Fruit fly (Drosophila melanogaster) whole organism, adult: ENCODE results near the gene Best3.

Experiments
- CG11617 ChIP-seq: fragments of 200-800 bp; sonication (Bioruptor generic); optimal IDR thresholded peaks from 2 replicates; lab custom pipeline; 2017; ENCODE audit warnings: mild to moderate bottlenecking, missing biosample characterization, missing genetic modification reagents, missing genetic modification characterization
- CG12768 ChIP-seq: fragments of 200-800 bp; sonication (Bioruptor generic); optimal IDR thresholded peaks from 2 replicates; lab custom pipeline; 2017; ENCODE audit warnings: missing biosample characterization, missing genetic modification characterization, mild to moderate bottlenecking, moderate library complexity, missing genetic modification reagents
- CG14711 ChIP-seq: fragments of 200-800 bp; sonication (Bioruptor generic); optimal IDR thresholded peaks from 2 replicates; lab custom pipeline; 2018; ENCODE audit warnings: missing biosample characterization, mild to moderate bottlenecking, missing genetic modification characterization, moderate library complexity
- CG1620 ChIP-seq: fragments of 200-800 bp; sonication (Bioruptor generic); optimal IDR thresholded peaks from 2 replicates; lab custom pipeline; 2016; ENCODE audit warnings: missing biosample characterization, missing genetic modification characterization
- CG33017 ChIP-seq: fragments of 200-800 bp; sonication (Bioruptor generic); optimal IDR thresholded peaks from 2 replicates; lab custom pipeline; 2018; ENCODE audit warnings: missing biosample characterization, mild to moderate bottlenecking, missing genetic modification characterization, moderate library complexity
- CG5204 ChIP-seq: fragments of 200-800 bp; sonication (Bioruptor generic); optimal IDR thresholded peaks from 2 replicates; lab custom pipeline; 2016; ENCODE audit warnings: missing biosample characterization, missing genetic modification characterization
- CG7045 ChIP-seq: fragments of 200-800 bp; sonication (Bioruptor generic); optimal IDR thresholded peaks from 2 replicates; lab custom pipeline; 2017; ENCODE audit warnings: missing biosample characterization, mild to moderate bottlenecking, missing genetic modification characterization
- CG7101 ChIP-seq: fragments of 200-800 bp; sonication (Bioruptor generic); optimal IDR thresholded peaks from 2 replicates; lab custom pipeline; 2018; ENCODE audit warnings: missing biosample characterization, mild to moderate bottlenecking, missing genetic modification characterization, moderate library complexity
- Clk ChIP-seq: fragments of 200-800 bp; sonication (Bioruptor generic); optimal IDR thresholded peaks from 2 replicates; lab custom pipeline; 2017; ENCODE audit warnings: missing biosample characterization, missing genetic modification characterization
- Crg-1 ChIP-seq: fragments of 200-800 bp; sonication (Bioruptor generic); optimal IDR thresholded peaks from 2 replicates; lab custom pipeline; 2016; ENCODE audit warnings: missing biosample characterization, missing genetic modification characterization
- Hr96 ChIP-seq: fragments of 200-800 bp; sonication (Bioruptor generic); optimal IDR thresholded peaks from 2 replicates; lab custom pipeline; 2016; ENCODE audit warnings: missing biosample characterization, missing genetic modification characterization
- Mnt ChIP-seq: fragments of 200-800 bp; sonication (Bioruptor generic); optimal IDR thresholded peaks from 2 replicates; lab custom pipeline; 2016; ENCODE audit warnings: missing biosample characterization, mild to moderate bottlenecking, missing genetic modification characterization
- bab1 ChIP-seq: fragments of 200-800 bp; sonication (Bioruptor generic); optimal IDR thresholded peaks from 3 replicates; lab custom pipeline; 2019; ENCODE audit warnings: missing biosample characterization, mild to moderate bottlenecking, missing genetic modification characterization, moderate library complexity
- cic ChIP-seq: fragments of 200-800 bp; sonication (Bioruptor generic); optimal IDR thresholded peaks from 2 replicates; lab custom pipeline; 2017; ENCODE audit warnings: missing biosample characterization, mild to moderate bottlenecking, missing genetic modification characterization, moderate library complexity
- cnc ChIP-seq, 2 experiments: fragments of >200 bp; optimal IDR thresholded peaks; 2 replicates each; lab custom pipeline; 2017
- kay ChIP-seq: fragments of 200-800 bp; sonication (Bioruptor generic); peaks from one replicate; lab custom pipeline; 2016; ENCODE audit warnings: missing biosample characterization, missing genetic modification characterization, borderline replicate concordance
- ovo ChIP-seq: fragments of 200-800 bp; sonication (Bioruptor generic); optimal IDR thresholded peaks from 2 replicates; lab custom pipeline; 2016; ENCODE audit warnings: missing biosample characterization, missing genetic modification characterization
- pad ChIP-seq: fragments of 200-800 bp; sonication (Bioruptor generic); optimal IDR thresholded peaks from 3 replicates; lab custom pipeline; 2017; ENCODE audit warnings: missing biosample characterization, missing genetic modification characterization, mild to moderate bottlenecking, moderate library complexity, missing genetic modification reagents
- tj ChIP-seq: fragments of 200-800 bp; sonication (Bioruptor generic); optimal IDR thresholded peaks from 3 replicates; lab custom pipeline; 2017; ENCODE audit warnings: missing biosample characterization, mild to moderate bottlenecking, missing genetic modification characterization, moderate library complexity
- toe ChIP-seq: fragments of 200-800 bp; sonication (Bioruptor generic); optimal IDR thresholded peaks from 2 replicates; lab custom pipeline; 2016; ENCODE audit warnings: missing biosample characterization, missing genetic modification characterization

Gene Best3

DNA sequence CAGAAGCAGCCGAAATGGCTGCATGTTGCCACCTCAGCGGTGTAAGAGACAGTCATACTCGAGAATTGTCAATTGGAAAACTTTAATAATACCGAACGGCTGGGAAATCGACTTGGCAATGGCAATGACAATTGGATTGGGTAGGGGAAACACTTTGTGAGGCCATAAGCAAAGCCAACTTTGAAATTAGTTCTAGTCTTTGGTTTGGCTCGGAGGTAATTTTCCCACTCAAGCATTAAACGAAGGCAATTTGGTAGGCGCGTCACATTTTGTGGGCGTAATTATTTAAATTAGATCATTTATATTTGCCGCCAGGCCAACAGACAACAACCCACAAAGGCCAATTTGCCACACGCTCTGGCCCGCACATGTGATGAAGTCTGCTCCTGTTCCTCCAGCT is at the start of gene Best3:
Gene Best3 (minus strand): TSS at position 101 of the 400 bp plus-strand sequence.
- TF ChIP-seq ovo (GFP tag; lab: Kevin White, UChicago) = no peak
- TF ChIP-seq CG5204 = no peak
- no peak for TF ChIP-seq CG33017
- no peak for TF ChIP-seq CG11617 (GFP tag; lab: Kevin White, UChicago)
- TF ChIP-seq CG12768 (GFP tag; lab: Kevin White, UChicago) = no peak
- no peak for TF ChIP-seq toe (GFP tag; lab: Kevin White, UChicago)
- no peak for TF ChIP-seq kay
- TF ChIP-seq cnc (optimal IDR thresholded peaks at IDR 0.05; lab: Kevin White, UChicago) = no peak
- TF ChIP-seq cic (GFP tag; lab: Kevin White, UChicago) = no peak
- TF ChIP-seq CG1620 = no peak

DNA sequence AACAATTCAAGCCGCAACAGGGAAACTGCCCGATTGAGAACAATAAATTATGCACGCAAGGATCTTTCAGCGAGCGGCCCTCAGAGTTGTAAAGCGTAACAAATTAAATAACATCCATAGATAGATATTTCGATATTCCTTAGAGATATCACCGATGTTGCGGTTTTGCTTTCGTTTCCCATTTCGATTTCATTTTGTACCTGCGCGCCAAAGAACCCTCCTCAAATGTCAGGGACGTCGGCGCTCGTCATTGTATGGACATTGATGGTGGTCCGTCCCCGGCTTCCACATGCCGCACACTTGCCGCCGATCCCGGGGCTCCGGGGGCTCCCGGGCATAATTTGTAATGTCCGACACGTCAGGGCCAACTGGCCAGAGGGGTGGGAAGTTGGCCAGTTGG is 49.5 kb upstream of the Best3 start:
- TF ChIP-seq pad (GFP tag; lab: Kevin White, UChicago) = no peak
- TF ChIP-seq kay = no peak
- no peak for TF ChIP-seq Hr96 (GFP tag; lab: Kevin White, UChicago)
- no peak for TF ChIP-seq CG1620
- no peak for TF ChIP-seq CG7101 (tag; lab: Kevin White, UChicago)
- no peak for TF ChIP-seq cnc (optimal IDR thresholded peaks at IDR 0.05; lab: Kevin White, UChicago)
- TF ChIP-seq Mnt = no peak
- no peak for TF ChIP-seq CG33017
- no peak for TF ChIP-seq cic (GFP tag; lab: Kevin White, UChicago)
- no peak for TF ChIP-seq CG12768 (GFP tag; lab: Kevin White, UChicago)
- TF ChIP-seq bab1 (GFP tag; lab: Kevin White, UChicago) = no peak
- TF ChIP-seq CG7045 = no peak
- TF ChIP-seq CG14711 (tag; lab: Kevin White, UChicago) = no peak
- no peak for TF ChIP-seq ovo (GFP tag; lab: Kevin White, UChicago)
- no peak for TF ChIP-seq Clk (GFP tag; lab: Kevin White, UChicago)
- no peak for TF ChIP-seq CG11617 (GFP tag; lab: Kevin White, UChicago)
- no peak for TF ChIP-seq tj (GFP tag; lab: Kevin White, UChicago)
- TF ChIP-seq Crg-1 (GFP tag; lab: Kevin White, UChicago) = no peak
- TF ChIP-seq toe (GFP tag; lab: Kevin White, UChicago) = no peak

DNA sequence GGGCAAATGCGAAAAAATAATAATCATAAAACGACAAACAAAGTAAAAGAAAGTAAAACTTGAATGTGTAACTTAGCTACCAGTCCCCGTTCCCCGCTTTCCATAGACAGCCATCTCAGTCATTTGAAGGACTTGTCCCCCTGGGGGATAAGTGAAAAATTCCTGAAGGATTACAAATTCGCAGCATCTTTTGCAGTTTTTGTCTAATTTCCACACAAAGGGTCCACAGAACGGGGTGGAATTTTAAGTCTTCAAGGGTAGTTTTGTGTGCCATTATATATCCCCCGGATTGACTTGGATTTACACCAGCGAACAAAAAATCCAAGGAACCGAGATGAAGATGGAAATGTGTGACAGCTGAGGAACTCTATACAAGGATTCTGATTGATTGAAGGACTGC is 46.2 kb upstream of the Best3 start:
- TF ChIP-seq pad (GFP tag; lab: Kevin White, UChicago) = no peak
- no peak for TF ChIP-seq CG1620

DNA sequence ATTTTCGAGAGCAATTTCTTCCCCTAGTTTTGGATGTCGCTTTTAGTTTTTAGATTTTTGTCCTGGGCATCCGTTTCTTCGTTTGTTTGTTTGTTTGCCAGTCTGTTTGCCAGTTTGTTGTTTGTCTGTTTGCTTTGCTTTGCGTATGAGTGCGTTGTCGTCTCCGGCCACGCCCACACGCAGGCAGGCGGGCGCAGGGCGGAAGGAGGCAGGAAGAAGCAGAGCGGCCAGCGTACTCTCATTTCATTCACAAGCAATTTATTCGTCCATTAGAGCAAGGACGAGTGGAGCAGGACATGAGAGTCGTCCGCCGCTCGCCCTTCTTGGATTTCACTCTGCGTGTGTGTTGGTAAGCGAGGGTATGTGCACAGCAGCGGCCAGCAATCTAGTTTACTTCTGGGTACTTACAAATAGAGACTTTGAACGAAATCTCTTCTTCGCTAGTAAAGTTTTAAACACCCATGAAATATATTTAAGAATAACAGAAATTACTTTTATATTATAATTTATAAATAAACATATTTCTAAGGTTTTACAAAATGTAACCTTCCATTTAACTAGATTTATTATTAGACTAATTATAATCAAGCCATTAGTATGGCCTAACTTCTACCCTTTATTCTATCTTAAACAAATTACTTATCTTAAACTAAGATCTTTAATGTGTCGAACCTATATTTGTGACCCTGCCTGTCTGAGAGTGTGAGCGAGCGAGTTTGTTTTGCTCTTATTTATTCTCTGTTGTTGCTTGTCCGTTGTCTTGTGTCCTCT is 45.3 kb upstream of the Best3 start:
- TF ChIP-seq pad (GFP tag; lab: Kevin White, UChicago) = no peak
- TF ChIP-seq ovo (GFP tag; lab: Kevin White, UChicago) = no peak
- TF ChIP-seq cic (GFP tag; lab: Kevin White, UChicago) = no peak
- no peak for TF ChIP-seq CG12768 (GFP tag; lab: Kevin White, UChicago)
- no peak for TF ChIP-seq kay
- no peak for TF ChIP-seq Crg-1 (GFP tag; lab: Kevin White, UChicago)
- TF ChIP-seq Mnt = no peak
- TF ChIP-seq CG11617 (GFP tag; lab: Kevin White, UChicago) = no peak
- no peak for TF ChIP-seq toe (GFP tag; lab: Kevin White, UChicago)
- no peak for TF ChIP-seq CG14711 (tag; lab: Kevin White, UChicago)
- no peak for TF ChIP-seq CG7045
- TF ChIP-seq tj (GFP tag; lab: Kevin White, UChicago) = no peak
- TF ChIP-seq Clk (GFP tag; lab: Kevin White, UChicago) = no peak
- TF ChIP-seq CG1620 = no peak
- TF ChIP-seq Hr96 (GFP tag; lab: Kevin White, UChicago) = no peak
- TF ChIP-seq cnc (optimal IDR thresholded peaks at IDR 0.05; lab: Kevin White, UChicago) = no peak

DNA sequence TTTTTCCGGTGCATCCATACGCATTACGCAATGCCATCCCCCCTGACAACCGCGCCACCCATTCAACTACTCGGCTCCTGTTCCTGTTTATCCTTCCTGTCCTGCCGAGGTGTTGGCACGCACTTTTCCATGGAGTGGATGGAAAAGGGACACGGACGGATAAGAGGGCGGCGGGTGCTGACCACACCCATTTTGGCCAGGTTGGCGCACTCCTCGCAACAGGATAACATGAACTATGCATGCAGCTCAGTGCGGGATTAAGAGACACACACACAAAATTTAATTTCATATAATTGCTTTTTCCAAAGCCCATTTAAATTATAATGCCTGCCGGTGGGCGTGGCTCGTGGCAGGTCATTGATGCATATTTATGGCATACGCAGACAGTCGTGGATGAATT is 42.3 kb upstream of the Best3 start:
- TF ChIP-seq pad (GFP tag; lab: Kevin White, UChicago) = no peak
- TF ChIP-seq CG12768 (GFP tag; lab: Kevin White, UChicago) = no peak
- no peak for TF ChIP-seq tj (GFP tag; lab: Kevin White, UChicago)
- TF ChIP-seq CG1620 = no peak

DNA sequence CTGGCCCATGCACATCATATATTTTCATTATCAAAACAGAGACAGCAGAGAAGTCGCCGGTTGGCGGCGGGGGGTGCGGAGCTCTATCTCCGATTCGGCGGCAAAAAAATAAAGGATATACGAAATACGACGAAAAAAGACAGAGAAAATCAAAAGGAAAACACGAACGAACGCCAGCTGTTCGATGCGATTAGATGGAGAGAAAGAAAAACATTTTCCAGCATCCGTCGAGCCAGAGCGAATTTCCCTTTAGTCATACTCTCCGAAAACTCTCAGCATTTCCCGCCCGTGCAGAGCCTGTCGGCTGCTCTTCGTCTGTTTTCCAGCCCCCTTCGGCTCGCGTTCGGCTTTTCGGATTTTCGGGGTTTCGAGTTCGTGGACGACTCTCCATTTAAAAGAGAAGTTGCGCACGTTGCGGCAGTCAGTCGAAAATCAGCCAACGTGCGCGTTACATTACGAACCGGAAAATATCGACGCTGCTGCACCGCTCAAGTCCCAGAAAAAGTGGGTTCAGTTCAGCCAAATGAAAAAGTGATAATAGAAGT is 33.8 kb upstream of the Best3 start, which contains the start of gene Toll-6:
Gene Toll-6 (plus strand): TSS at position 416 of the 545 bp plus-strand sequence.
- TF ChIP-seq cic (GFP tag; lab: Kevin White, UChicago) (no peak), toe (GFP tag; lab: Kevin White, UChicago) (no peak), kay (no peak), CG12768 (GFP tag; lab: Kevin White, UChicago) (no peak), CG7101 (tag; lab: Kevin White, UChicago) (no peak), pad (GFP tag; lab: Kevin White, UChicago) (no peak), Hr96 (GFP tag; lab: Kevin White, UChicago) (no peak), CG14711 (tag; lab: Kevin White, UChicago) (no peak), CG11617 (GFP tag; lab: Kevin White, UChicago) (no peak)
